Worm (Caenorhabditis elegans) whole organism, L4 larva: Measurements from ENCODE around the gene fipr-17.
A peak's percentile ranks its signal among the peaks of the same experiment; 100 is the strongest.

Experiments used
- F26F4.8 ChIP-seq: fragments of 200-800 bp; sonication (Bioruptor generic); conservative IDR thresholded peaks from 2 replicates; pipeline ENCODE4 v1.3.6; 2022; ENCODE audit warnings: missing genetic modification characterization, missing compliant biosample characterization
- F44E2.7 ChIP-seq: fragments of 200-800 bp; sonication (Bioruptor generic); IDR thresholded peaks from 2 replicates; pipeline ENCODE4 v2.1.2; 2022; ENCODE audit warnings: missing genetic modification characterization, missing compliant biosample characterization
- T20F7.1 ChIP-seq: fragments of 200-800 bp; sonication (Bioruptor generic); optimal IDR thresholded peaks from 2 replicates; lab custom pipeline; 2018; ENCODE audit warnings: mild to moderate bottlenecking, missing genetic modification characterization, missing compliant biosample characterization
- T26A8.4 ChIP-seq: fragments of 200-800 bp; sonication (Bioruptor generic); IDR thresholded peaks from 2 replicates; pipeline ENCODE4 v1.3.6; 2022; ENCODE audit warnings: missing genetic modification characterization, missing compliant biosample characterization
- Y5F2A.4 ChIP-seq: fragments of 200-800 bp; sonication (Bioruptor generic); optimal IDR thresholded peaks from 2 replicates; lab custom pipeline; 2018; ENCODE audit warnings: mild to moderate bottlenecking, missing genetic modification characterization, missing compliant biosample characterization
- Y75B8A.6 ChIP-seq: fragments of 200-800 bp; sonication (Bioruptor generic); IDR thresholded peaks from 2 replicates; pipeline ENCODE4 v1.3.6; 2022; ENCODE audit warnings: missing genetic modification reagents, missing genetic modification characterization, missing compliant biosample characterization
- ZK337.2 ChIP-seq: fragments of 200-800 bp; sonication (Bioruptor generic); IDR thresholded peaks from 2 replicates; pipeline ENCODE4 v1.3.6; 2022; ENCODE audit warnings: missing genetic modification reagents, missing genetic modification characterization, missing compliant biosample characterization
- aha-1 ChIP-seq: fragments of 150-350 bp; peaks from one replicate; lab custom pipeline; 2014; ENCODE audit warnings: missing biosample characterization, missing genetic modification characterization
- ama-1 ChIP-seq: fragments of 150-350 bp; optimal IDR thresholded peaks from 2 replicates; lab custom pipeline; 2014; ENCODE audit warnings: inconsistent platforms, mixed read lengths
- ceh-44 ChIP-seq: fragments of 200-800 bp; sonication (Bioruptor generic); IDR thresholded peaks from 2 replicates; pipeline ENCODE4 v1.3.6; 2022; ENCODE audit warnings: missing genetic modification reagents, missing genetic modification characterization, missing compliant biosample characterization
- ceh-62 ChIP-seq: sonication (generic microtip); optimal IDR thresholded peaks from 2 replicates; lab custom pipeline; 2017; ENCODE audit warnings: missing biosample characterization, missing genetic modification characterization
- daf-12 ChIP-seq: fragments of 150-350 bp; optimal IDR thresholded peaks from 2 replicates; lab custom pipeline; 2014; ENCODE audit warnings: missing biosample characterization, missing genetic modification reagents, missing genetic modification characterization
- daf-19 ChIP-seq: fragments of 200-800 bp; sonication (Bioruptor generic); conservative IDR thresholded peaks from 2 replicates; pipeline ENCODE4 v1.3.6; 2022; ENCODE audit warnings: missing genetic modification characterization, missing compliant biosample characterization
- dmd-8 ChIP-seq: fragments of 200-800 bp; sonication (Bioruptor generic); IDR thresholded peaks from 2 replicates; pipeline ENCODE4 v1.3.6; 2022; ENCODE audit warnings: missing genetic modification characterization, missing compliant biosample characterization
- dmd-9 ChIP-seq: fragments of 200-800 bp; sonication (Bioruptor generic); IDR thresholded peaks from 2 replicates; pipeline ENCODE4 v1.3.6; 2022; ENCODE audit warnings: missing genetic modification reagents, missing genetic modification characterization, missing compliant biosample characterization
- dpl-1 ChIP-seq: fragments of 150-350 bp; optimal IDR thresholded peaks from 2 replicates; lab custom pipeline; 2014; ENCODE audit warnings: missing biosample characterization, missing genetic modification reagents, missing genetic modification characterization
- dve-1 ChIP-seq: sonication (generic microtip); optimal IDR thresholded peaks from 2 replicates; lab custom pipeline; 2017; ENCODE audit warnings: antibody characterized with exemption, mild to moderate bottlenecking, missing genetic modification characterization, missing compliant biosample characterization; ENCODE audit not compliant: insufficient read depth
- gei-8 ChIP-seq: fragments of 200-800 bp; sonication (Bioruptor generic); optimal IDR thresholded peaks from 2 replicates; lab custom pipeline; 2018; ENCODE audit warnings: mild to moderate bottlenecking, missing genetic modification characterization, missing compliant biosample characterization
- hlh-30 ChIP-seq: sonication (generic microtip); optimal IDR thresholded peaks from 2 replicates; lab custom pipeline; 2017; ENCODE audit warnings: antibody characterized with exemption, mild to moderate bottlenecking, missing genetic modification characterization, missing compliant biosample characterization; ENCODE audit not compliant: insufficient read depth
- jun-1 ChIP-seq: fragments of 150-350 bp; optimal IDR thresholded peaks from 2 replicates; lab custom pipeline; 2014; ENCODE audit warnings: missing biosample characterization, missing genetic modification reagents, missing genetic modification characterization
- lin-13 ChIP-seq: fragments of 150-350 bp; optimal IDR thresholded peaks from 2 replicates; lab custom pipeline; 2014; ENCODE audit warnings: missing biosample characterization, missing genetic modification reagents, missing genetic modification characterization
- lin-15B ChIP-seq: fragments of 150-350 bp; sonication (generic microtip); optimal IDR thresholded peaks from 3 replicates; lab custom pipeline; 2014; ENCODE audit warnings: missing biosample characterization, missing genetic modification characterization
- lin-38 ChIP-seq: fragments of 200-800 bp; sonication (Bioruptor generic); IDR thresholded peaks from 2 replicates; pipeline ENCODE4 v1.3.6; 2022; ENCODE audit warnings: missing genetic modification reagents, missing genetic modification characterization, missing compliant biosample characterization
- lin-39 ChIP-seq: fragments of 150-350 bp; optimal IDR thresholded peaks from 2 replicates; lab custom pipeline; 2014; ENCODE audit warnings: missing biosample characterization, missing genetic modification reagents, missing genetic modification characterization
- mep-1 ChIP-seq: fragments of 150-350 bp; sonication (generic microtip); optimal IDR thresholded peaks from 3 replicates; lab custom pipeline; 2014; ENCODE audit warnings: missing biosample characterization, missing genetic modification characterization
- mxl-3 ChIP-seq: fragments of 200-800 bp; sonication (Bioruptor generic); optimal IDR thresholded peaks from 2 replicates; lab custom pipeline; 2018; ENCODE audit warnings: mild to moderate bottlenecking, missing genetic modification characterization, missing compliant biosample characterization
- nhr-10 ChIP-seq: fragments of 150-350 bp; optimal IDR thresholded peaks from 2 replicates; lab custom pipeline; 2014; ENCODE audit warnings: missing biosample characterization, missing genetic modification characterization
- nhr-111 ChIP-seq: fragments of 200-800 bp; sonication (Bioruptor generic); optimal IDR thresholded peaks from 2 replicates; lab custom pipeline; 2018; ENCODE audit warnings: mild to moderate bottlenecking, missing genetic modification characterization, missing compliant biosample characterization
- nhr-25 ChIP-seq: sonication (generic microtip); optimal IDR thresholded peaks from 2 replicates; lab custom pipeline; 2017; ENCODE audit warnings: missing genetic modification characterization, mild to moderate bottlenecking, missing compliant biosample characterization, antibody characterized with exemption, moderate library complexity, borderline replicate concordance; ENCODE audit not compliant: insufficient read depth
- nhr-41 ChIP-seq: fragments of 200-800 bp; sonication (Bioruptor generic); IDR thresholded peaks from 2 replicates; pipeline ENCODE4 v1.3.6; 2022; ENCODE audit warnings: missing genetic modification reagents, missing genetic modification characterization, missing compliant biosample characterization
- nhr-48 ChIP-seq: sonication (generic microtip); optimal IDR thresholded peaks from 2 replicates; lab custom pipeline; 2016; ENCODE audit warnings: mild to moderate bottlenecking, missing genetic modification characterization, missing compliant biosample characterization
- nhr-6 ChIP-seq: fragments of 150-350 bp; optimal IDR thresholded peaks from 2 replicates; lab custom pipeline; 2014; ENCODE audit warnings: missing biosample characterization, missing genetic modification characterization
- pqm-1 ChIP-seq: sonication (generic microtip); optimal IDR thresholded peaks from 2 replicates; lab custom pipeline; 2017; ENCODE audit warnings: missing biosample characterization, missing genetic modification characterization
- rbr-2 ChIP-seq: sonication (generic microtip); optimal IDR thresholded peaks from 2 replicates; lab custom pipeline; 2016; ENCODE audit warnings: missing genotype, missing genetic modification characterization, missing compliant biosample characterization
- skn-1 ChIP-seq: fragments of 150-350 bp; optimal IDR thresholded peaks from 2 replicates; lab custom pipeline; 2014; ENCODE audit warnings: missing biosample characterization, missing genetic modification characterization
- snpc-1.2 ChIP-seq: fragments of 200-800 bp; sonication (Bioruptor generic); IDR thresholded peaks from 2 replicates; pipeline ENCODE4 v1.3.6; 2022; ENCODE audit warnings: missing genetic modification reagents, missing genetic modification characterization, missing compliant biosample characterization
- spr-1 ChIP-seq: sonication (generic microtip); optimal IDR thresholded peaks from 2 replicates; lab custom pipeline; 2016; ENCODE audit warnings: mild to moderate bottlenecking, missing genetic modification characterization, missing compliant biosample characterization
- tag-97 ChIP-seq: fragments of 200-800 bp; sonication (Bioruptor generic); IDR thresholded peaks from 2 replicates; pipeline ENCODE4 v1.3.6; 2022; ENCODE audit warnings: missing genetic modification characterization, missing compliant biosample characterization
- tra-1 ChIP-seq: fragments of 200-800 bp; sonication (Bioruptor generic); IDR thresholded peaks from 2 replicates; pipeline ENCODE4 v1.3.6; 2022; ENCODE audit warnings: missing genetic modification reagents, missing genetic modification characterization, missing compliant biosample characterization
- unc-62 ChIP-seq, 3 experiments: fragments of 150-350 bp in 1 of 3; sonication (generic microtip); optimal IDR thresholded peaks in 2 of 3; peaks in 1 of 3; 1 replicate in 1 of 3; 2 replicates in 2 of 3; lab custom pipeline; 2014 to 2017; ENCODE audit warnings: missing biosample characterization in 3 of 3, missing genetic modification characterization in 3 of 3, missing genetic modification reagents in 3 of 3, missing genotype in 1 of 3
- zag-1 ChIP-seq: fragments of 150-350 bp; optimal IDR thresholded peaks from 2 replicates; lab custom pipeline; 2014; ENCODE audit warnings: missing biosample characterization, missing genetic modification characterization
- zip-11 ChIP-seq: fragments of 200-800 bp; sonication (Bioruptor generic); IDR thresholded peaks from 2 replicates; pipeline ENCODE4 v1.3.6; 2022; ENCODE audit warnings: missing genetic modification characterization, missing compliant biosample characterization
- ztf-11 ChIP-seq: fragments of 150-350 bp; optimal IDR thresholded peaks from 2 replicates; lab custom pipeline; 2014; ENCODE audit warnings: missing biosample characterization, missing genetic modification characterization

The fipr-17 gene

DNA sequence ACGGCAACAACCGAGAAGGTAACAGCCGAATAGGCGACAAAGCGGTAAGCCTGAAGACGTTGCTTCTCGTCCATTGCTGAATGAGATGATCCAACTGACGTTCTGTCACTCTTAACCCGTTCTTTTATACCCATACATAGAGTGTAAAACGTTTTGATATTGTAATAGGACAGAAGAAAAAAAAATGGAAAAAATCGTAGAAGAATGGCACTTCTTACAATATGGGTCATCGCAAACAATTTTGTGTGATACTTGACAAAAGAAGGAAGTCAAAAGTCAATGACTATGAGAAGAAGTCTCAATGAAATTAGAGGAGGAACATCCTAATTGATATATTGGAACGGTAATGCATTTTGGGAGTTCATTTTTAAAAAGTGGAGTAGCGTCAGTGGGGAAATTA is 24.2 kb downstream of the fipr-17 start, which contains the start of gene col-92:
Gene col-92 (minus strand): TSS at position 101 of the 400 bp plus-strand sequence.
- TF ChIP-seq skn-1 (tag; lab: Kevin White, UChicago), result no peak
- TF ChIP-seq aha-1 (tag; lab: Kevin White, UChicago), result peak; percentile 15
- TF ChIP-seq ZK337.2 (GFP tag; lab: Robert Waterston, UW), result no peak

DNA sequence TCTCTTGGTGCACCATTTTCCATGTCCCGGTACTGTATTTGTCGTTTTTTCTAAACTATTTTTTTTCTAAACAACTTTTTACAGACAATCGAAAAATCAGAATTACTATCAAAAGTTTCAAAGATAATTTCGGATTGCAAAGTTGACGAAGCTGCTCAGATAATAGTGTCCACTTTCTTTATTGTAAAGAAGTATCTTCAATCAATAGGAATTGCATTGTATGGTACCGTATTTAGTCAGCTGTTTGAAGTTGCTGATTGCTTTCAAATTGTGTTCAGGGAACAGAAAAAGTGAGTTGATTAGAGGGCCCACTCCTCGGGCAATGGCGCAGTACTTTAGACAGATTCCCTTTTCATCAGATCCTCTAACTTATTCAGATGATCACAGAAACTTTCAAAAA is 25.8 kb downstream of the fipr-17 start:
- TF ChIP-seq hlh-30 (tag; lab: Kevin White, UChicago) (no peak), nhr-25 (tag; lab: Kevin White, UChicago) (no peak), dve-1 (tag; lab: Kevin White, UChicago) (no peak), nhr-6 (tag; lab: Kevin White, UChicago) (no peak), T26A8.4 (GFP tag; lab: Robert Waterston, UW) (peak; percentile 10; the same call in 1 of the 2 replicates), mxl-3 (GFP tag; lab: Kevin White, UChicago) (no peak), Y5F2A.4 (no peak), dmd-8 (GFP tag; lab: Robert Waterston, UW) (no peak), lin-39 (tag; lab: Kevin White, UChicago) (no peak), unc-62 (GFP tag; optimal IDR thresholded peaks at IDR 0.05 in 1 of 2; lab: Kevin White, UChicago) (peak in 1 of 2 experiments; percentile 96), unc-62 (tag; optimal IDR thresholded peaks at IDR 0.05; lab: Kevin White, UChicago) (no peak), Y75B8A.6 (no peak), dmd-9 (no peak), lin-38 (no peak), ztf-11 (tag; lab: Kevin White, UChicago) (no peak)

DNA sequence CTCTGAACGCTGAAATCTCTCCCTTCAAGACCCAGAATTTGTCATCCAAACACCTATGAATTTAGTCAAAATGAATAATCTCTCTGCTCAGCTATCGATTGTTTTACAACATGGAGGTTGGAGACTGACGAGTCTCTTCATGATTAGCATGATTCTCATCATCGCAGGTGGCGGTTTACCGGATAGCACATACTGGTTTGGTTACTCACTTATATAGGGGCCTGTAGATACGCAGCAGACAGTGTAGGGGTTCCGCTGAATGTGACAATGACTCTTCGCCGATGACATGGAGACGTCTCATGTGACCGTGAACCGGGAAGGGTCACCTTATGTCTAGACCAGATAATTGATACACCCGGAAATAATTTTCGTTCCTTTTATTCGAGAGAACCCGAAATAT is 30.8 kb downstream of the fipr-17 start:
- TF ChIP-seq lin-13, result no peak
- TF ChIP-seq nhr-111 (GFP tag; lab: Kevin White, UChicago), result no peak
- no peak for TF ChIP-seq hlh-30 (tag; lab: Kevin White, UChicago)
- no peak for TF ChIP-seq zag-1 (tag; lab: Kevin White, UChicago)
- TF ChIP-seq snpc-1.2, result no peak
- TF ChIP-seq jun-1 (tag; lab: Kevin White, UChicago), result no peak
- no peak for TF ChIP-seq T20F7.1 (GFP tag; lab: Kevin White, UChicago)
- no peak for TF ChIP-seq nhr-25 (tag; lab: Kevin White, UChicago)
- TF ChIP-seq ceh-62 (tag; lab: Kevin White, UChicago), result no peak
- TF ChIP-seq ama-1, result no peak

DNA sequence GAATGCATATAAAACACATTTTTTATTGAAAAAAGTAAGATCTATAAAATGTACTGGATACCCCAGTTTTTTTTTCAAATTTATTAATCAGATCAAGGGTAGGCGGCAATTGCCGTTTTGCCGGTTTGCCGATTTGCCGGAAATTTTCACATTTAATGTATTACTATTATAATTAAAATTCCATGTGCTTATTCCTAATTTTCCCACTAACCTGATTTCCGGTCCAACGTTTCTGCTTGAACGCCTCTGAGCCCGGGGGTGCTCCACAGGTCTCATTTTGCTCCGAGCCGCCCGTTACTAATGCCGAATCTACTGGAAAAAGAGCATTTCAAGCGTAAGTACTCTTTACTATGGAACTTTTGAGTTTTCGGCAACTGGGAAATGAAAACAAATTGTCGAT is 37.8 kb downstream of the fipr-17 start, which contains the start of gene dhc-4:
Gene dhc-4 (plus strand): TSS at position 301 of the 400 bp plus-strand sequence.
- TF ChIP-seq F44E2.7 (GFP tag; lab: Robert Waterston, UW) (no peak), nhr-10 (tag; lab: Kevin White, UChicago) (no peak), rbr-2 (tag; lab: Kevin White, UChicago) (no peak), zip-11 (GFP tag; lab: Robert Waterston, UW) (no peak), F26F4.8 (no peak), nhr-48 (tag; lab: Kevin White, UChicago) (no peak), nhr-41 (GFP tag; lab: Robert Waterston, UW) (no peak), daf-19 (no peak), dpl-1 (GFP tag; lab: Kevin White, UChicago) (no peak), tra-1 (GFP tag; lab: Robert Waterston, UW) (no peak), spr-1 (tag; lab: Kevin White, UChicago) (no peak), gei-8 (no peak), hlh-30 (tag; lab: Kevin White, UChicago) (no peak), ceh-44 (GFP tag; lab: Robert Waterston, UW) (no peak), daf-12 (no peak), lin-15B (tag; lab: Kevin White, UChicago) (no peak), pqm-1 (no peak), mep-1 (tag; lab: Kevin White, UChicago) (no peak), tag-97 (GFP tag; lab: Robert Waterston, UW) (no peak)
- TF ChIP-seq, all 104 proteins: peak for 0
